Worm (Caenorhabditis elegans): ENCODE data around the gene acbp-7.

The acbp-7 gene

ce11 chrIII:4837429-4837828 is at the start of gene acbp-7, which contains the start of gene F26A1.19:
acbp-7 (plus strand) TSS chrIII:4837729.
F26A1.19 (plus strand) TSS chrIII:4837731.
- TF ChIP-seq lsy-12 (tag; optimal IDR thresholded peaks at IDR 0.05) (no peak), elt-3 (tag; optimal IDR thresholded peaks at IDR 0.05) (no peak), ztf-4 (tag; optimal IDR thresholded peaks at IDR 0.05) (no peak), unc-62 (GFP tag; optimal IDR thresholded peaks at IDR 0.05) (no peak), nhr-25 (tag; optimal IDR thresholded peaks at IDR 0.05) (no peak), unc-39 (tag; optimal IDR thresholded peaks at IDR 0.05) (no peak), sea-2 (GFP tag; optimal IDR thresholded peaks at IDR 0.05) (no peak), nhr-28 (tag; optimal IDR thresholded peaks at IDR 0.05) (no peak), nhr-43 (tag; optimal IDR thresholded peaks at IDR 0.05; ENCODE audit: poor library complexity, severe bottlenecking) (no peak), pha-4 (tag; optimal IDR thresholded peaks at IDR 0.05) (no peak), jun-1 (tag; optimal IDR thresholded peaks at IDR 0.05) (no peak), tbx-2 (tag; optimal IDR thresholded peaks at IDR 0.05) (no peak), ceh-9 (tag; optimal IDR thresholded peaks at IDR 0.05) (no peak), aly-2 (tag; optimal IDR thresholded peaks at IDR 0.05) (no peak), lin-39 (tag; optimal IDR thresholded peaks at IDR 0.05) (no peak), fkh-10 (GFP tag; optimal IDR thresholded peaks at IDR 0.05) (no peak), lin-15B (tag; optimal IDR thresholded peaks at IDR 0.05) (no peak), ztf-11 (tag; optimal IDR thresholded peaks at IDR 0.05) (no peak)

ce11 chrIII:4792560-4793136 is 44.9 kb upstream of the acbp-7 start, which contains the start of gene mip-1:
mip-1 (plus strand) TSS chrIII:4793086.
- TF ChIP-seq ceh-16 (tag; optimal IDR thresholded peaks at IDR 0.05) (no peak), elt-1 (tag; optimal IDR thresholded peaks at IDR 0.05) (no peak), nhr-12 (tag; optimal IDR thresholded peaks at IDR 0.05) (no peak), fkh-10 (GFP tag; optimal IDR thresholded peaks at IDR 0.05) (no peak), fos-1 (tag; optimal IDR thresholded peaks at IDR 0.05) (no peak), lin-39 (tag; optimal IDR thresholded peaks at IDR 0.05) (no peak), jun-1 (tag; optimal IDR thresholded peaks at IDR 0.05) (no peak)

- TF ChIP-seq elt-3 (tag; optimal IDR thresholded peaks at IDR 0.05) (peak in 2 of 3 experiments; percentile 8 to 45), nfya-1 (tag; optimal IDR thresholded peaks at IDR 0.05; ENCODE audit: insufficient read depth) (peak; percentile 85), fkh-10 (GFP tag; optimal IDR thresholded peaks at IDR 0.05) (no peak), hmg-11 (tag; optimal IDR thresholded peaks at IDR 0.05) (peak; percentile 66), snpc-4 (tag; optimal IDR thresholded peaks at IDR 0.05) (peak; percentile 82), nhr-77 (tag; optimal IDR thresholded peaks at IDR 0.05) (peak; percentile 66), ceh-16 (tag; optimal IDR thresholded peaks at IDR 0.05) (no peak), nhr-43 (tag; optimal IDR thresholded peaks at IDR 0.05; ENCODE audit: poor library complexity, severe bottlenecking) (peak; percentile 45), mml-1 (tag; optimal IDR thresholded peaks at IDR 0.05) (no peak), ceh-28 (tag; optimal IDR thresholded peaks at IDR 0.05) (peak; percentile 73), lin-39 (tag; optimal IDR thresholded peaks at IDR 0.05) (peak; percentile 22), R02D3.7 (tag; optimal IDR thresholded peaks at IDR 0.05) (peak; percentile 42), unc-62 (GFP tag; optimal IDR thresholded peaks at IDR 0.05) (no peak), skn-1 (tag; optimal IDR thresholded peaks at IDR 0.05) (peak; percentile 62), pha-4 (tag; optimal IDR thresholded peaks at IDR 0.05) (peak; percentile 90), ama-1 (optimal IDR thresholded peaks at IDR 0.05) (peak; percentile 59), pqm-1 (tag; optimal IDR thresholded peaks at IDR 0.05) (peak; percentile 74), jun-1 (tag; optimal IDR thresholded peaks at IDR 0.05) (peak; percentile 96), nhr-23 (tag; optimal IDR thresholded peaks at IDR 0.05) (peak; percentile 70), elt-2 (tag; optimal IDR thresholded peaks at IDR 0.05) (peak; percentile 58), tbx-2 (tag; optimal IDR thresholded peaks at IDR 0.05) (no peak), fos-1 (tag; optimal IDR thresholded peaks at IDR 0.05) (peak; percentile 99), nhr-25 (tag; optimal IDR thresholded peaks at IDR 0.05) (peak; percentile 65), daf-12 (tag; optimal IDR thresholded peaks at IDR 0.05) (no peak), aly-2 (tag; optimal IDR thresholded peaks at IDR 0.05) (no peak), lin-15B (tag; optimal IDR thresholded peaks at IDR 0.05) (peak; percentile 66), lsy-12 (tag; optimal IDR thresholded peaks at IDR 0.05) (peak; percentile 61), ztf-11 (tag; optimal IDR thresholded peaks at IDR 0.05) (no peak), egl-27 (tag; optimal IDR thresholded peaks at IDR 0.05) (no peak)
Measured at ce11 chrIII:4796039-4796438, 41.5 kb upstream of the acbp-7 start.

ce11 chrIII:4796536-4796935 is 41.0 kb upstream of the acbp-7 start, which contains the start of gene tag-325:
tag-325 (plus strand) TSS chrIII:4796836.
- TF ChIP-seq elt-2 (tag; optimal IDR thresholded peaks at IDR 0.05) = peak; percentile 21
- TF ChIP-seq ceh-82 (tag; optimal IDR thresholded peaks at IDR 0.05) = no peak
